Worm (Caenorhabditis elegans): ENCODE results near the gene F12A10.6.

- TF ChIP-seq nhr-11 (tag; optimal IDR thresholded peaks at IDR 0.05) (no peak), aly-2 (tag; optimal IDR thresholded peaks at IDR 0.05) (no peak), ztf-4 (tag; optimal IDR thresholded peaks at IDR 0.05) (no peak), nhr-10 (tag; optimal IDR thresholded peaks at IDR 0.05) (no peak), zag-1 (tag; optimal IDR thresholded peaks at IDR 0.05) (no peak), nhr-6 (tag; optimal IDR thresholded peaks at IDR 0.05) (no peak), sma-3 (GFP tag; optimal IDR thresholded peaks at IDR 0.05) (no peak), unc-62 (GFP tag; optimal IDR thresholded peaks at IDR 0.05) (no peak)
Measured at ce11 chrII:5500986-5501657, 6.8 kb upstream of the F12A10.6 start, which contains the start of gene F12A10.8.

Measured in whole organism, L2 larva.